Fruit fly (Drosophila melanogaster): ENCODE results near the gene mRpS7.

The mRpS7 gene

DNA sequence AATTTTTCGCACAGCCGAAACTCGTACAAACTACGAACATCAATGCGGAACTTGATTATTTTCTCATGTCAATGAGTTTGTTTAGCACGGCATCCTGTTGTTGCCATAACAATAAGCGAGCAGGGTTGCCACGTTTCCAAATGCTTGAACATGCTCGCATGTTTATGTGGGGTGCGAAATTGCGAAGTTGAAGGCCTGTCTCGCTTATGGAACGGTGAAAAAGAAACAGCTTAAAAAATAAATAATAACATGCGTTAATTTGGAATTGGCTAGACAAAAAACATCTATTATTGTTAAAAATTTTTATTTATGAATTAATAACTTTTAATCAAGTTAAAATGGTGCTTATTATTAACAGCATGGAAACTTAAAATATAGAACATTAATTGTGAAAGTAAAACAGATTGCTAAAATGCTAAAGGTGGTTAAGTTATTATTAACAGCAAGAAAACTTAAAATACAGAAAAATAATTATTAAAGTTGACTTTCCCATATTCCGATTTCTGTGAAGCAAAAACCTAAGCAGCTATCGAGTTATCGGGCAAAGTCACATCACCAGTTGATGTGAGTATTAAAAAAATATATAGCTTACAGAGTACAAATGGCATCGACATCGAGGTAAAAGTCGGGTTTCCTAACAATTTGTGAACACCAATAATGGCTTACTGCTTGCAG lies 44.5 kb downstream of the mRpS7 start, which contains the start of the genes Bug22 and TfIIB (continued):
- TF ChIP-seq Abd-B (GFP tag; optimal IDR thresholded peaks at IDR 0.05) (no peak), ey (GFP tag; optimal IDR thresholded peaks at IDR 0.05) (peak; percentile 70), sage (GFP tag; optimal IDR thresholded peaks at IDR 0.05) (no peak), Mio (GFP tag; optimal IDR thresholded peaks at IDR 0.05) (no peak)

DNA sequence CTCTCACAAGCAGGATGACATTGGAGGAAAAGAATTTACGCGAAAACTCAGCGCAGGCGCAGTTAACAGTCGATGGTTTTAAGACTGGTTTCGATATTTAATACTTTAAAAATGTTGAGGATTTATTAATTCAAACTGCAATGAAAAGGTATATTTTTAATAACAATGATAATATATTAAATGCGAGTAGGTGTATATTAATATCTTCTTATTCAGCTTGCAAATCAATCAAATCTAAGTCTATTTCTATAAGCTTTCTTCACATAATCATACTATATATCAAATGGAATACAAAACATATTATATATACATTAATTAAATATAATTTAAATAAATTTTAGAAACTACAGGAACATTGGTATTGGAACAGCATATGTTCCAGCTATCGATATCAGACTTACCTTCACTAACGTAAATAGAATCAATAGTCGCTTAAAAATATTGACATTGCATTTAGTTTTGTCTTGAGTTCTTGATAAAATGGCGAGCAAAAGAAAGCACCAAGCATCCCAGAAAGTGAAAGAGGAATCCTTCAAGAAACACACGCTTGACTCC lies 49.2 kb downstream of the mRpS7 start, which contains the start of the genes TBC1D16 and holn1:
TSS of gene TBC1D16 (minus strand) at position 51 of the 555 bp plus-strand sequence.
TSS of gene holn1 (plus strand) at position 390 of the 555 bp plus-strand sequence.
- TF ChIP-seq HLH106 (tag; optimal IDR thresholded peaks at IDR 0.05) (no peak), Hr78 (GFP tag; optimal IDR thresholded peaks at IDR 0.05) (no peak), Myc (optimal IDR thresholded peaks at IDR 0.05) (no peak), CG32264 (GFP tag; optimal IDR thresholded peaks at IDR 0.05) (no peak), h (GFP tag; optimal IDR thresholded peaks at IDR 0.05) (no peak), CrebA (GFP tag; optimal IDR thresholded peaks at IDR 0.05; ENCODE audit: borderline replicate concordance) (no peak), Hnf4 (GFP tag; optimal IDR thresholded peaks at IDR 0.05) (no peak), Sp1 (GFP tag; optimal IDR thresholded peaks at IDR 0.05) (no peak), Jra (GFP tag; optimal IDR thresholded peaks at IDR 0.05) (no peak), pan (optimal IDR thresholded peaks at IDR 0.05) (no peak), dmrt93B (GFP tag; optimal IDR thresholded peaks at IDR 0.05) (no peak)
